Worm (Caenorhabditis elegans) whole organism, early embryonic: ENCODE data around the gene nrde-3.
A peak's percentile ranks its signal among the peaks of the same experiment; 100 is the strongest.

ENCODE experiments used
- B0310.2 ChIP-seq: sonication (generic microtip); optimal IDR thresholded peaks from 2 replicates; lab custom pipeline; 2016; ENCODE audit warnings: mild to moderate bottlenecking, missing genetic modification characterization, missing compliant biosample characterization
- F13C5.2 ChIP-seq: sonication (generic microtip); optimal IDR thresholded peaks from 2 replicates; lab custom pipeline; 2017; ENCODE audit warnings: mild to moderate bottlenecking, missing genetic modification characterization, inconsistent platforms, missing compliant biosample characterization
- aly-1 ChIP-seq: sonication (generic microtip); optimal IDR thresholded peaks from 2 replicates; lab custom pipeline; 2016; ENCODE audit warnings: missing genetic modification characterization, missing compliant biosample characterization
- ama-1 ChIP-seq: fragments of 150-350 bp; optimal IDR thresholded peaks from 2 replicates; lab custom pipeline; 2014
- ceh-13 ChIP-seq: fragments of 200-800 bp; sonication (Bioruptor generic); optimal IDR thresholded peaks from 2 replicates; lab custom pipeline; 2018; ENCODE audit warnings: mild to moderate bottlenecking, missing genetic modification characterization, missing compliant biosample characterization
- ceh-36 ChIP-seq: sonication (generic microtip); optimal IDR thresholded peaks from 2 replicates; lab custom pipeline; 2016; ENCODE audit warnings: missing genetic modification characterization, inconsistent platforms, missing compliant biosample characterization
- ets-7 ChIP-seq: sonication (generic microtip); optimal IDR thresholded peaks from 2 replicates; lab custom pipeline; 2016; ENCODE audit warnings: missing genotype, missing genetic modification characterization, missing compliant biosample characterization
- flt-1 ChIP-seq: fragments of 200-800 bp; sonication (Bioruptor generic); IDR thresholded peaks from 2 replicates; pipeline ENCODE4 v1.3.6; 2022; ENCODE audit warnings: missing genetic modification characterization, missing compliant biosample characterization
- hmbx-1 ChIP-seq: sonication (generic microtip); optimal IDR thresholded peaks from 2 replicates; lab custom pipeline; 2016; ENCODE audit warnings: mild to moderate bottlenecking, missing genetic modification characterization, missing compliant biosample characterization
- hmg-4 ChIP-seq: fragments of 200-800 bp; sonication (Bioruptor generic); optimal IDR thresholded peaks from 2 replicates; lab custom pipeline; 2018; ENCODE audit warnings: mild to moderate bottlenecking, missing genetic modification characterization, missing compliant biosample characterization
- hnd-1 ChIP-seq: sonication (generic microtip); optimal IDR thresholded peaks from 2 replicates; lab custom pipeline; 2016; ENCODE audit warnings: missing genetic modification characterization, missing compliant biosample characterization
- pes-1 ChIP-seq: fragments of 200-800 bp; sonication (Bioruptor generic); IDR thresholded peaks from 2 replicates; pipeline ENCODE4 v1.3.6; 2022; ENCODE audit warnings: missing genetic modification reagents, missing genetic modification characterization, missing compliant biosample characterization
- scrt-1 ChIP-seq: fragments of 200-800 bp; sonication (Bioruptor generic); IDR thresholded peaks from 2 replicates; pipeline ENCODE4 v1.3.6; 2022; ENCODE audit warnings: missing genetic modification characterization, missing compliant biosample characterization
- sea-1 ChIP-seq: fragments of 200-800 bp; sonication (Bioruptor generic); conservative IDR thresholded peaks from 2 replicates; pipeline ENCODE4 v1.3.6; 2022; ENCODE audit warnings: missing genetic modification characterization, missing compliant biosample characterization
- tbx-11 ChIP-seq: fragments of 200-800 bp; sonication (Bioruptor generic); IDR thresholded peaks from 2 replicates; pipeline ENCODE4 v1.3.6; 2022; ENCODE audit warnings: missing genetic modification characterization, missing compliant biosample characterization
- tbx-37 ChIP-seq: fragments of 200-800 bp; sonication (Bioruptor generic); conservative IDR thresholded peaks from 2 replicates; pipeline ENCODE4 v1.3.6; 2022; ENCODE audit warnings: missing genetic modification reagents, missing genetic modification characterization, missing compliant biosample characterization
- tra-4 ChIP-seq: sonication (generic microtip); optimal IDR thresholded peaks from 2 replicates; lab custom pipeline; 2017; ENCODE audit warnings: missing genetic modification characterization, missing compliant biosample characterization

nrde-3 gene

ce11 chrX:404597-404996, 32.6 kb downstream of the nrde-3 start, which contains the start of gene R04A9.1:
TSS of gene R04A9.1 (plus strand) at chrX:404897.
- TF ChIP-seq hnd-1 (tag; lab: Kevin White, UChicago) (no peak), hmg-4 (GFP tag; lab: Kevin White, UChicago) (no peak), ceh-36 (no peak), pes-1 (GFP tag; lab: Robert Waterston, UW) (no peak), scrt-1 (GFP tag; lab: Robert Waterston, UW) (no peak), ets-7 (no peak), tbx-37 (GFP tag; lab: Robert Waterston, UW) (no peak), aly-1 (no peak), ama-1 (lab: Kevin White, UChicago) (no peak), ceh-13 (no peak), flt-1 (GFP tag; lab: Robert Waterston, UW) (no peak), F13C5.2 (tag; lab: Kevin White, UChicago) (no peak)

ce11 chrX:410073-410572, 38.1 kb downstream of the nrde-3 start:
- peak; percentile 93 for TF ChIP-seq tbx-11 (GFP tag; lab: Robert Waterston, UW)
- no peak for TF ChIP-seq ama-1 (lab: Kevin White, UChicago)
- TF ChIP-seq tbx-37 (GFP tag; lab: Robert Waterston, UW): peak; percentile 82
- TF ChIP-seq aly-1: peak; percentile 89
- peak; percentile 71 for TF ChIP-seq hmbx-1 (tag; lab: Kevin White, UChicago)
- peak; percentile 80 for TF ChIP-seq ceh-36
- TF ChIP-seq F13C5.2 (tag; lab: Kevin White, UChicago): peak; percentile 96
- peak; percentile 54 for TF ChIP-seq tra-4 (tag; lab: Kevin White, UChicago)
- TF ChIP-seq ceh-13: peak; percentile 82
- peak; percentile 93 for TF ChIP-seq pes-1 (GFP tag; lab: Robert Waterston, UW)
- peak; percentile 98 for TF ChIP-seq hmg-4 (GFP tag; lab: Kevin White, UChicago)
- peak; percentile 77 for TF ChIP-seq hnd-1 (tag; lab: Kevin White, UChicago)
- peak; percentile 92 for TF ChIP-seq scrt-1 (GFP tag; lab: Robert Waterston, UW)
- peak; percentile 85 for TF ChIP-seq ets-7
- TF ChIP-seq sea-1: peak; percentile 92
- TF ChIP-seq B0310.2 (tag; lab: Kevin White, UChicago): peak; percentile 78
- peak; percentile 91 for TF ChIP-seq flt-1 (GFP tag; lab: Robert Waterston, UW)

ce11 chrX:421407-421784, 49.4 kb downstream of the nrde-3 start, which contains the start of gene col-19:
TSS of gene col-19 (plus strand) at chrX:421707.
- TF ChIP-seq hmg-4 (GFP tag; lab: Kevin White, UChicago): no peak
- TF ChIP-seq ceh-36: no peak
- no peak for TF ChIP-seq tbx-37 (GFP tag; lab: Robert Waterston, UW)
- no peak for TF ChIP-seq sea-1
- TF ChIP-seq pes-1 (GFP tag; lab: Robert Waterston, UW): no peak
- no peak for TF ChIP-seq flt-1 (GFP tag; lab: Robert Waterston, UW)
- TF ChIP-seq scrt-1 (GFP tag; lab: Robert Waterston, UW): no peak
- no peak for TF ChIP-seq F13C5.2 (tag; lab: Kevin White, UChicago)
- no peak for TF ChIP-seq hmbx-1 (tag; lab: Kevin White, UChicago)
- no peak for TF ChIP-seq aly-1
- TF ChIP-seq ama-1 (lab: Kevin White, UChicago): no peak

- TF ChIP-seq B0310.2 (tag; lab: Kevin White, UChicago): no peak
- no peak for TF ChIP-seq F13C5.2 (tag; lab: Kevin White, UChicago)
- TF ChIP-seq ets-7: no peak
- TF ChIP-seq ceh-36: no peak
- no peak for TF ChIP-seq tbx-11 (GFP tag; lab: Robert Waterston, UW)
- no peak for TF ChIP-seq flt-1 (GFP tag; lab: Robert Waterston, UW)
- TF ChIP-seq ceh-13: no peak
- TF ChIP-seq aly-1: no peak
- no peak for TF ChIP-seq hnd-1 (tag; lab: Kevin White, UChicago)
- TF ChIP-seq ama-1 (lab: Kevin White, UChicago): no peak
- TF ChIP-seq pes-1 (GFP tag; lab: Robert Waterston, UW): no peak
- no peak for TF ChIP-seq tbx-37 (GFP tag; lab: Robert Waterston, UW)
- no peak for TF ChIP-seq hmg-4 (GFP tag; lab: Kevin White, UChicago)
- no peak for TF ChIP-seq scrt-1 (GFP tag; lab: Robert Waterston, UW)
- TF ChIP-seq sea-1: no peak
Measured at ce11 chrX:421785-422657, 50.0 kb downstream of the nrde-3 start.

ce11 chrX:423757-424156, 51.7 kb downstream of the nrde-3 start:
- TF ChIP-seq tbx-37 (GFP tag; lab: Robert Waterston, UW) (no peak), hmg-4 (GFP tag; lab: Kevin White, UChicago) (no peak), flt-1 (GFP tag; lab: Robert Waterston, UW) (no peak), tra-4 (tag; lab: Kevin White, UChicago) (no peak), B0310.2 (tag; lab: Kevin White, UChicago) (no peak), ets-7 (no peak), hnd-1 (tag; lab: Kevin White, UChicago) (no peak), ceh-13 (no peak), ceh-36 (no peak), tbx-11 (GFP tag; lab: Robert Waterston, UW) (no peak), sea-1 (no peak)

- TF ChIP-seq sea-1: no peak
Measured at ce11 chrX:425535-425934, 53.5 kb downstream of the nrde-3 start, which contains the start of gene ZK1193.2. TSS of gene ZK1193.2 (minus strand) at chrX:425635.
